Fruit fly (Drosophila melanogaster) whole organism, larva: ENCODE measurements around the gene Spase25.

ENCODE experiments used
- noc ChIP-seq: fragments of 200-800 bp; sonication (Bioruptor generic); optimal IDR thresholded peaks from 3 replicates; lab custom pipeline; 2019; ENCODE audit warnings: missing biosample characterization, mild to moderate bottlenecking, missing genetic modification characterization, moderate library complexity

Gene Spase25

dm6 chrX:11485075-11485474, at the start of gene Spase25:
Gene Spase25 (plus strand): TSS chrX:11485250.
- no peak for TF ChIP-seq noc (tag; lab: Kevin White, UChicago)

DNA sequence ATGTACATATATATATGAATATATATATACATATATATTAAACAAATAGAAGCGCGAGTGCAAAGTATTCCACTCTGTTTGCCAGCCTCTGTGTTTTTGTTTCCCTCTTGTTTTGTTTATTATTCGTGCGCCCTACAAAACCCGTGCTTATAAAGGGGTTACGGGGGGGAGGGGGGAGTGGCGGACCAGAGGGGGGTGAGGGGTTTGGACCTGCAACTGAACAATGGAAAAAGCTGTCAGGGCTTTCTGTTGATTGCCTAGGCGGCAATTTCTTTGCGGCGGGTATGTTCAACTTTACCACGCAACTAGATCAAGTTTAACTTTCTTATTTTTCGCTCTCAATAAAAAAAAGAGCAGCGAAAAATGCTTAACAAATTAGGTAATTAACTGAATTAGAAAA, 45.8 kb upstream of the Spase25 start:
- TF ChIP-seq noc (tag; lab: Kevin White, UChicago): no peak

DNA sequence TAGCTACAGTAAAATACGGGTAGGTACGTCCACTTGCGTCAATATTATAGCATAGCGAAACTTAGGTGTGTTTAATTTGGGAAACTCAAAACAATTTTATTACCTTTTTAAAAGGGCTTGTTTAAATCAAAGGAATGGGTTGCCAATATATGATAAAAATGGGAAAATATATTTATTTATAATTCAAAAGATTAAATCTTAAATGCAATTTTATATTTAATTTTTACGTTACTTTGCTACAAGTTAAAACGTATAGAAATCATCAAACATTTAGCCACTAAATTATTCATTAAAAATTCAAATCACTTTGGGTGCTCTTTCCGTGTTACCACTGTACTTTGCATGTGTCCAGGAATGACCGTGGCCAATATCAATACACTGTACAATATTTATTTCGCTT, 44.1 kb upstream of the Spase25 start:
- TF ChIP-seq noc (tag; lab: Kevin White, UChicago): peak; percentile 68

dm6 chrX:11441829-11442634, 43.0 kb upstream of the Spase25 start, which contains the start of gene Sk1:
Gene Sk1 (plus strand): TSS chrX:11442539.
- TF ChIP-seq noc (tag; lab: Kevin White, UChicago): no peak

DNA sequence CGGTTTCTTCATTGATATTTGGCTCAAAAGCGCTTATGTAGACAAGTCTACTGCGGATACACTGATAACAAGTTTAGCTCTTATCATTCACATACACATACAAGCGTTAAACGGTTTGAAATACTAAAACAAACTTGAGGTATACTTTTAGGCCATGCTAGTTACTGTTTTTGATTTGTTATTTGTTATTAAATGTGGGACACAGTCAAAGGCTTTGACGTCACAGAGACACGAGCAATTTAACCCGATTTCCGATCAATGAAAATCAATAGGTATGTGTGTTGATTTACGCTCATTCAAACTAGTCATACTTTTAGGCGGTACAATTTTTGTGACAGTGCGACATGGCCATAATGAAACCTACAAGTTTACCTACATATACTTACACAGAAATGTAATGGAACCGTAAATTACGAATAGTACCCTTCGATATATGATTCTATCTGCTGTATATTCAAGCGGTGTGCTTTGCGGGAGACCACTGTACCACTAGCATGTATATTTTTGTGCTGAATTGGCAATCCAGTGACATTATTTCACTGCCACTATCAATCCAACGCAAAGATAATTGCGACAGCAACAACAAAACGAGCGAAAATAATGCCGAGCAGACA, 38.2 kb upstream of the Spase25 start:
- TF ChIP-seq noc (tag; lab: Kevin White, UChicago): peak; percentile 96

dm6 chrX:11448637-11449036, 36.4 kb upstream of the Spase25 start:
- TF ChIP-seq noc (tag; lab: Kevin White, UChicago): no peak

- peak; percentile 82 for TF ChIP-seq noc (tag; lab: Kevin White, UChicago)
These were observed 35.5 kb upstream of the Spase25 start for dm6 chrX:11449476-11450119.

- no peak for TF ChIP-seq noc (tag; lab: Kevin White, UChicago)
These were observed 34.6 kb upstream of the Spase25 start for dm6 chrX:11450406-11450805.

dm6 chrX:11451027-11451572, 34.0 kb upstream of the Spase25 start:
- peak; percentile 67 for TF ChIP-seq noc (tag; lab: Kevin White, UChicago)

DNA sequence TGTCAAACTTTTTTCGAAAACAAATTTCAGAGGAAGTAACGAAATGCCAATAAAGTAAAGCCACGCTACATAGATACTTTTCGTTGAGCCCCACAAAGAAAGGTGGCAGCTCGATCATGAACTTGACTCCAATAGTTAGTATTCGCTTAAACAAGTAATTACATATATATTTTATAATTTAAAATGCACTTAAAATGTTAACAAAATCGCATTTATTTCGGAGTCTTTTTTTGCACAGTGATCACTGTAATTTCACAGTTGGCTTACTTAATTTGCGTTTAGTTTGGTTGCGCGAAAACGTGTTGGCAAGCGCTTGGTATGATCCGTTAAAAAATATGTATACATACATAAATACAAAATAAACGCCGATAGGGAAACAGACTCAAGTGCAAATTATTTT, 33.4 kb upstream of the Spase25 start:
- TF ChIP-seq noc (tag; lab: Kevin White, UChicago): peak; percentile 25

DNA sequence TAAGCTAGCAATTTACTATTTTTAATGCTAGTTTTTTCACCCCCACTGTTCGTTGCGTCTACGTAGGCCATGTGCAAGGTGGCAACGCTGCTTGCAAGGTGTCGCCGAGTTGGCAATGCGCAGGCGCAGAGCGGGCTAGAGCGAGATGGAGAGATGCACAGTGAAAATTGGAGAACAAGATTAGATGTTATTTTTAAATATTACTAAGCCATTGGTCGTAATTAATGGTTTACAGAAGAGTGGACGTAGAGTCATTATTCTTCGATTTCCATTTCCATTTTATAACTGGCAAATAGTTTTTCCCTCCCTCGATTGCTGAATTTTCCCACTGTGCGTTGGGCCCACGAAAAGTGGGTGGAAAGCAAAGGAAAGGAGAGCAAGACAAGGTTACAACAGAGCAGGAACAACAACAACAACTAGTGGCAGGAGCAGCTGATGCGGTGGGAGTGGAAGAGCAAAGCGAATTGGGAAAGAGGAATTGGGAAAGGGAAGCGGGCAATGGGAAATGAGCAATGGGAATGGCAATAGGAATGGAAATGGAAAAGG, 32.1 kb upstream of the Spase25 start:
- no peak for TF ChIP-seq noc (tag; lab: Kevin White, UChicago)

- no peak for TF ChIP-seq noc (tag; lab: Kevin White, UChicago)
These were observed 31.4 kb upstream of the Spase25 start for dm6 chrX:11453638-11454037.

dm6 chrX:11454189-11454882, 30.7 kb upstream of the Spase25 start, which contains the start of the genes Evi5 and HP5:
Gene Evi5 (minus strand): TSS chrX:11454386.
Gene HP5 (plus strand): TSS chrX:11454786.
- no peak for TF ChIP-seq noc (tag; lab: Kevin White, UChicago)

dm6 chrX:11457149-11457548, 27.9 kb upstream of the Spase25 start:
- no peak for TF ChIP-seq noc (tag; lab: Kevin White, UChicago)
